Fruit fly (Drosophila melanogaster) whole organism, embryonic: ENCODE data around the gene CG13075.

ENCODE experiments used
- Abd-B ChIP-seq: fragments of 200-800 bp; sonication (Bioruptor generic); optimal IDR thresholded peaks from 2 replicates; lab custom pipeline; 2018; ENCODE audit warnings: missing biosample characterization, mild to moderate bottlenecking, missing genetic modification characterization, moderate library complexity
- Aef1 ChIP-seq: fragments of 200-800 bp; sonication (Bioruptor generic); IDR thresholded peaks from 3 replicates; pipeline ENCODE4 v1.3.6; 2022; ENCODE audit warnings: missing biosample characterization, missing genetic modification characterization
- BEAF-32 ChIP-seq: fragments of 200-800 bp; sonication (Bioruptor generic); optimal IDR thresholded peaks from 3 replicates; lab custom pipeline; 2017; ENCODE audit warnings: missing biosample characterization, missing genetic modification characterization, mild to moderate bottlenecking, moderate library complexity, missing genetic modification reagents
- Blimp-1 ChIP-seq: fragments of 200-800 bp; sonication (Bioruptor generic); optimal IDR thresholded peaks from 3 replicates; lab custom pipeline; 2018; ENCODE audit warnings: missing biosample characterization, missing genetic modification characterization, mild to moderate bottlenecking, moderate library complexity, missing genetic modification reagents
- CG11696 ChIP-seq: fragments of 200-800 bp; sonication (Bioruptor generic); IDR thresholded peaks from 2 replicates; pipeline ENCODE4 v1.3.6; 2022; ENCODE audit warnings: missing biosample characterization, missing genetic modification characterization
- CG1233 ChIP-seq: fragments of 200-800 bp; sonication (Bioruptor generic); optimal IDR thresholded peaks from 4 replicates; lab custom pipeline; 2018; ENCODE audit warnings: missing biosample characterization, mild to moderate bottlenecking, missing genetic modification characterization
- CG17568 ChIP-seq: fragments of 200-800 bp; sonication (Bioruptor generic); optimal IDR thresholded peaks from 2 replicates; lab custom pipeline; 2018; ENCODE audit warnings: missing biosample characterization, mild to moderate bottlenecking, missing genetic modification characterization, moderate library complexity
- CG17612 ChIP-seq: fragments of 200-800 bp; sonication (Bioruptor generic); IDR thresholded peaks from 2 replicates; pipeline ENCODE4 v1.3.6; 2022; ENCODE audit warnings: missing biosample characterization, missing genetic modification characterization
- CG17802 ChIP-seq: fragments of 200-800 bp; sonication (Bioruptor generic); optimal IDR thresholded peaks from 2 replicates; lab custom pipeline; 2018; ENCODE audit warnings: missing biosample characterization, mild to moderate bottlenecking, missing genetic modification characterization, moderate library complexity
- CG1832 ChIP-seq: fragments of 200-800 bp; sonication (Bioruptor generic); optimal IDR thresholded peaks from 2 replicates; lab custom pipeline; 2017; ENCODE audit warnings: missing biosample characterization, mild to moderate bottlenecking, missing genetic modification characterization, inconsistent platforms
- CG30431 ChIP-seq: fragments of 200-800 bp; sonication (Bioruptor generic); optimal IDR thresholded peaks from 2 replicates; lab custom pipeline; 2017; ENCODE audit warnings: missing biosample characterization, missing genetic modification characterization
- CG4360 ChIP-seq: fragments of 200-800 bp; sonication (Bioruptor generic); IDR thresholded peaks from 2 replicates; pipeline ENCODE4 v1.3.6; 2022; ENCODE audit warnings: missing biosample characterization, missing genetic modification characterization
- CG6689 ChIP-seq: fragments of 200-800 bp; sonication (Bioruptor generic); IDR thresholded peaks from 2 replicates; pipeline ENCODE4 v1.3.6; 2022; ENCODE audit warnings: missing biosample characterization, missing genetic modification characterization
- CG6854 ChIP-seq: fragments of 200-800 bp; sonication (Bioruptor generic); optimal IDR thresholded peaks from 3 replicates; lab custom pipeline; 2017; ENCODE audit warnings: missing biosample characterization, mild to moderate bottlenecking, missing genetic modification characterization
- CG8388 ChIP-seq: fragments of 200-800 bp; sonication (Bioruptor generic); optimal IDR thresholded peaks from 2 replicates; lab custom pipeline; 2019; ENCODE audit warnings: missing biosample characterization, mild to moderate bottlenecking, missing genetic modification characterization, moderate library complexity
- CG8478 ChIP-seq: fragments of >200 bp; optimal IDR thresholded peaks from 2 replicates; lab custom pipeline; 2018
- CG8944 ChIP-seq: fragments of 200-800 bp; sonication (Bioruptor generic); optimal IDR thresholded peaks from 3 replicates; lab custom pipeline; 2016; ENCODE audit warnings: missing biosample characterization, missing genetic modification characterization
- Dbx ChIP-seq: fragments of 200-800 bp; sonication (Bioruptor generic); IDR thresholded peaks from 3 replicates; pipeline ENCODE4 v1.3.6; 2022; ENCODE audit warnings: missing biosample characterization, missing genetic modification characterization
- Gsc ChIP-seq: fragments of 200-800 bp; sonication (Bioruptor generic); IDR thresholded peaks from 2 replicates; pipeline ENCODE4 v1.3.6; 2022; ENCODE audit warnings: missing biosample characterization, missing genetic modification characterization
- H2.0 ChIP-seq: fragments of 200-800 bp; sonication (Bioruptor generic); IDR thresholded peaks from 2 replicates; pipeline ENCODE4 v1.3.6; 2022; ENCODE audit warnings: missing biosample characterization, missing genetic modification characterization
- Hey ChIP-seq: fragments of 200-800 bp; sonication (Bioruptor generic); optimal IDR thresholded peaks from 3 replicates; lab custom pipeline; 2018; ENCODE audit warnings: missing biosample characterization, mild to moderate bottlenecking, missing genetic modification characterization
- Hr3 ChIP-seq: fragments of 200-800 bp; sonication (Bioruptor generic); optimal IDR thresholded peaks from 3 replicates; lab custom pipeline; 2016; ENCODE audit warnings: missing biosample characterization, missing genetic modification characterization
- NC2α ChIP-seq: fragments of 200-800 bp; sonication (Bioruptor generic); optimal IDR thresholded peaks from 2 replicates; lab custom pipeline; 2016; ENCODE audit warnings: missing biosample characterization, missing genetic modification characterization
- Optix ChIP-seq: fragments of 200-800 bp; sonication (Bioruptor generic); IDR thresholded peaks from 3 replicates; pipeline ENCODE4 v1.3.6; 2022; ENCODE audit warnings: missing biosample characterization, missing genetic modification characterization
- Ptx1 ChIP-seq: fragments of 200-800 bp; sonication (Bioruptor generic); IDR thresholded peaks from 2 replicates; pipeline ENCODE4 v1.3.6; 2022; ENCODE audit warnings: missing biosample characterization, missing genetic modification characterization
- Six4 ChIP-seq: fragments of 200-800 bp; sonication (Bioruptor generic); optimal IDR thresholded peaks from 2 replicates; lab custom pipeline; 2016; ENCODE audit warnings: missing biosample characterization, missing genetic modification characterization
- Sox102F ChIP-seq: fragments of 200-800 bp; sonication (Bioruptor generic); optimal IDR thresholded peaks from 2 replicates; lab custom pipeline; 2018; ENCODE audit warnings: missing biosample characterization, mild to moderate bottlenecking, missing genetic modification characterization, moderate library complexity
- Sry-δ ChIP-seq: fragments of 200-800 bp; sonication (Bioruptor generic); optimal IDR thresholded peaks from 2 replicates; lab custom pipeline; 2016; ENCODE audit warnings: missing biosample characterization, missing genetic modification characterization
- YL-1 ChIP-seq: fragments of 200-800 bp; sonication (Bioruptor generic); optimal IDR thresholded peaks from 3 replicates; lab custom pipeline; 2017; ENCODE audit warnings: missing biosample characterization, mild to moderate bottlenecking, missing genetic modification characterization
- abd-A ChIP-seq: fragments of 200-800 bp; sonication (Bioruptor generic); optimal IDR thresholded peaks from 3 replicates; lab custom pipeline; 2019; ENCODE audit warnings: missing biosample characterization, mild to moderate bottlenecking, missing genetic modification characterization, moderate library complexity
- aop ChIP-seq: fragments of 200-800 bp; sonication (Bioruptor generic); IDR thresholded peaks from 2 replicates; pipeline ENCODE4 v1.3.6; 2022; ENCODE audit warnings: missing biosample characterization, missing genetic modification characterization
- ato ChIP-seq: fragments of 200-800 bp; sonication (Bioruptor generic); IDR thresholded peaks from 2 replicates; pipeline ENCODE4 v1.3.6; 2022; ENCODE audit warnings: missing biosample characterization, missing genetic modification characterization; ENCODE audit not compliant: partially characterized antibody
- bbx ChIP-seq: fragments of 200-800 bp; sonication (Bioruptor generic); IDR thresholded peaks from 2 replicates; pipeline ENCODE4 v1.3.6; 2022; ENCODE audit warnings: missing biosample characterization, missing genetic modification characterization; ENCODE audit not compliant: partially characterized antibody
- cg ChIP-seq: fragments of 200-800 bp; sonication (Bioruptor generic); optimal IDR thresholded peaks from 3 replicates; lab custom pipeline; 2019; ENCODE audit warnings: missing biosample characterization, mild to moderate bottlenecking, missing genetic modification characterization, moderate library complexity
- crol ChIP-seq: fragments of 200-800 bp; sonication (Bioruptor generic); IDR thresholded peaks from 2 replicates; pipeline ENCODE4 v1.3.6; 2022; ENCODE audit warnings: missing biosample characterization, missing genetic modification characterization
- dimm ChIP-seq: fragments of 200-800 bp; sonication (Bioruptor generic); IDR thresholded peaks from 2 replicates; pipeline ENCODE4 v1.3.6; 2022; ENCODE audit warnings: missing biosample characterization, missing genetic modification characterization
- disco-r ChIP-seq: fragments of 200-800 bp; sonication (Bioruptor generic); optimal IDR thresholded peaks from 2 replicates; lab custom pipeline; 2016; ENCODE audit warnings: missing biosample characterization, missing genetic modification characterization
- eve ChIP-seq, 2 experiments: fragments of >200 bp; optimal IDR thresholded peaks; 2 replicates each; lab custom pipeline; 2017; ENCODE audit warnings: missing biosample characterization in 2 of 2, missing genetic modification characterization in 2 of 2
- exex ChIP-seq: fragments of 200-800 bp; sonication (Bioruptor generic); optimal IDR thresholded peaks from 4 replicates; lab custom pipeline; 2018; ENCODE audit warnings: missing biosample characterization, mild to moderate bottlenecking, missing genetic modification characterization, moderate library complexity
- fd64A ChIP-seq: fragments of 200-800 bp; sonication (Bioruptor generic); optimal IDR thresholded peaks from 3 replicates; lab custom pipeline; 2018; ENCODE audit warnings: missing biosample characterization, mild to moderate bottlenecking, missing genetic modification characterization
- ftz-f1 ChIP-seq: fragments of 200-800 bp; sonication (Bioruptor generic); optimal IDR thresholded peaks from 2 replicates; lab custom pipeline; 2016; ENCODE audit warnings: missing biosample characterization, missing genetic modification characterization
- gt ChIP-seq: fragments of 200-800 bp; sonication (Bioruptor generic); IDR thresholded peaks from 2 replicates; pipeline ENCODE4 v1.3.6; 2022; ENCODE audit warnings: missing biosample characterization, missing genetic modification characterization
- lilli ChIP-seq: fragments of 200-800 bp; sonication (Bioruptor generic); optimal IDR thresholded peaks from 3 replicates; lab custom pipeline; 2016; ENCODE audit warnings: missing biosample characterization, missing genetic modification characterization
- maf-S ChIP-seq: fragments of 200-800 bp; sonication (Bioruptor generic); optimal IDR thresholded peaks from 2 replicates; lab custom pipeline; 2016; ENCODE audit warnings: missing biosample characterization, missing genetic modification characterization
- mirr ChIP-seq: fragments of 200-800 bp; sonication (Bioruptor generic); optimal IDR thresholded peaks from 3 replicates; lab custom pipeline; 2018; ENCODE audit warnings: missing biosample characterization, mild to moderate bottlenecking, missing genetic modification characterization
- nau ChIP-seq: fragments of 200-800 bp; sonication (Bioruptor generic); optimal IDR thresholded peaks from 3 replicates; lab custom pipeline; 2017; ENCODE audit warnings: missing biosample characterization, mild to moderate bottlenecking, missing genetic modification characterization, missing genetic modification reagents
- scrt ChIP-seq: fragments of 200-800 bp; sonication (Bioruptor generic); optimal IDR thresholded peaks from 2 replicates; lab custom pipeline; 2018; ENCODE audit warnings: missing biosample characterization, mild to moderate bottlenecking, missing genetic modification characterization, moderate library complexity
- shn ChIP-seq: fragments of 200-800 bp; sonication (Bioruptor generic); optimal IDR thresholded peaks from 3 replicates; lab custom pipeline; 2016; ENCODE audit warnings: missing biosample characterization, missing genetic modification characterization
- tna ChIP-seq: fragments of 200-800 bp; sonication (Bioruptor generic); IDR thresholded peaks from 2 replicates; pipeline ENCODE4 v1.3.6; 2022; ENCODE audit warnings: missing biosample characterization, missing genetic modification characterization; ENCODE audit not compliant: partially characterized antibody
- vfl ChIP-seq: fragments of 200-800 bp; sonication (Bioruptor generic); optimal IDR thresholded peaks from 2 replicates; lab custom pipeline; 2016; ENCODE audit warnings: missing biosample characterization, missing genetic modification characterization

Gene CG13075

DNA sequence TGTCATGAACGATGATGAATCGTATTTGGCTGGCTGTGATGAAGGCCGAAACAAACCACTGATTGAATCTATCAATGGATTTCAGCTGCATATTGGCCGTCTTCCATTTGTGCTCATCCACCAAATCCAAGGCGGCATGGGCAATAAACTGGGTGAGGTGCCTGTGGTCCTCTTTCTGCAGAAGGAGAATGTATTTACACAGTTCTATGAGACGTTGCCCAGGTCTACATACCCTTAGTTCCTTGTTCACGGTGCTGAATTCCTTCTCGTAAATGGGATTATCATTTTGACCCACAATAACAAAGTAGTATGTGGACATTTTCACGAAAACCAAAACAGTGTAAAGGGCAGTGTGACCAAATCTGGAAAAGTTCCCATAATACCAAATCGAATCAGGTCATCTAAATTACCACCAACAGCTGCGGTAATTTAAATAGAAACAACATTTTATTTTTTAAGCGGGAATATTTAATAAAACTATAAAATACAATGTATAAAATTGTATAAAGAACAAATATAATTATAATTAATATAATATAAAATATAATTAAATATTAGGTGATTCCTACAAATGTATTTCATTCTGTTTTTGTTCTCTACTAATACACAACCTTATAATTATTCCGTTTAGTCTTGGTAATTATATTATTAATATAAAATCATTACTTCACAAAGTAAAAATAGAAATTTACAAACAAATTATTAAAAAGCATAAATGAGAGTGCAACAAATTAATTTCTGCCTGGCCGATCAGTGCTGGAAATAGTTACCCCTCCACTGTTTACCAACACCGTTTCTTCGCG is 47.7 kb downstream of the CG13075 start, which contains the start of the genes Trs20 and elg1:
Gene Trs20, minus strand, starts transcription at position 369 of the 803 bp plus-strand sequence.
Gene elg1, plus strand, starts transcription at position 765 of the 803 bp plus-strand sequence.
- TF ChIP-seq gt (GFP tag; lab: Robert Waterston, UW) (no peak), eve (GFP tag; optimal IDR thresholded peaks at IDR 0.05; lab: Kevin White, UChicago) (no peak), CG8388 (GFP tag; lab: Kevin White, UChicago) (peak; percentile 70), CG1832 (no peak), ato (GFP tag; lab: Robert Waterston, UW) (no peak), scrt (no peak), Blimp-1 (GFP tag; lab: Kevin White, UChicago) (no peak), shn (GFP tag; lab: Kevin White, UChicago) (no peak), Dbx (GFP tag; lab: Robert Waterston, UW) (peak; percentile 63; the same call in 2 of the 3 replicates), bbx (0 out of 2 replicates have a peak, but pooled peaks have one; percentile 11), CG17612 (GFP tag; lab: Robert Waterston, UW) (no peak), vfl (no peak), CG8944 (GFP tag; lab: Kevin White, UChicago) (no peak), crol (GFP tag; lab: Robert Waterston, UW) (no peak), CG30431 (GFP tag; lab: Kevin White, UChicago) (no peak), ftz-f1 (GFP tag; lab: Kevin White, UChicago) (no peak), lilli (peak; percentile 45), cg (GFP tag; lab: Kevin White, UChicago) (no peak), disco-r (no peak), maf-S (GFP tag; lab: Kevin White, UChicago) (no peak), dimm (GFP tag; lab: Robert Waterston, UW) (no peak), CG17802 (no peak), Six4 (GFP tag; lab: Kevin White, UChicago) (no peak), mirr (no peak), fd64A (no peak), Hey (tag; lab: Kevin White, UChicago) (no peak), nau (GFP tag; lab: Kevin White, UChicago) (no peak), CG17568 (GFP tag; lab: Kevin White, UChicago) (no peak), Gsc (no peak), YL-1 (GFP tag; lab: Kevin White, UChicago) (peak; percentile 47), aop (no peak), Sox102F (no peak), CG11696 (peak; percentile 100), CG6689 (GFP tag; lab: Robert Waterston, UW) (peak; percentile 44; the same call in 1 of the 2 replicates), exex (peak; percentile 54), NC2α (GFP tag; lab: Kevin White, UChicago) (no peak), Hr3 (GFP tag; lab: Kevin White, UChicago) (peak; percentile 81), CG1233 (GFP tag; lab: Kevin White, UChicago) (peak; percentile 1), tna (no peak), CG8478 (lab: Kevin White, UChicago) (no peak), abd-A (tag; lab: Kevin White, UChicago) (no peak), H2.0 (GFP tag; lab: Robert Waterston, UW) (no peak; the same call in 1 of the 2 replicates), CG4360 (GFP tag; lab: Robert Waterston, UW) (no peak), CG6854 (peak; percentile 37), Optix (GFP tag; lab: Robert Waterston, UW) (no peak), Ptx1 (GFP tag; lab: Robert Waterston, UW) (peak; percentile 47), BEAF-32 (peak; percentile 9), Aef1 (GFP tag; lab: Robert Waterston, UW) (peak; percentile 17; the same call in 1 of the 3 replicates), Abd-B (GFP tag; lab: Kevin White, UChicago) (no peak), Sry-δ (GFP tag; lab: Kevin White, UChicago) (no peak)
